Fruit fly (Drosophila melanogaster): Measurements from ENCODE around the gene Csk.

Csk gene

dm6 chr3R:11650105-11651039 lies at the start of gene Csk, which contains the start of gene Elp1 (continued):
- TF ChIP-seq CG32006 (GFP tag; optimal IDR thresholded peaks at IDR 0.05): peak; percentile 43
- peak; percentile 22 for TF ChIP-seq Sox15 (GFP tag; optimal IDR thresholded peaks at IDR 0.05)

- no peak for TF ChIP-seq CG10669 (GFP tag; optimal IDR thresholded peaks at IDR 0.05)
- no peak for TF ChIP-seq Hr39 (GFP tag; optimal IDR thresholded peaks at IDR 0.05)
- TF ChIP-seq CG32006 (GFP tag; optimal IDR thresholded peaks at IDR 0.05): no peak
- TF ChIP-seq Met (GFP tag; optimal IDR thresholded peaks at IDR 0.05): no peak
These were observed 45.7 kb upstream of the Csk start, which contains the start of gene CG14717 for dm6 chr3R:11696209-11696608. Gene CG14717, plus strand, starts transcription at chr3R:11696509.

dm6 chr3R:11694311-11695305 lies 44.1 kb upstream of the Csk start, which contains the start of gene Fer3:
Gene Fer3, minus strand, starts transcription at chr3R:11694311.
- TF ChIP-seq CG11294 (GFP tag; IDR thresholded peaks at IDR 0.05) (0 out of 2 replicates have a peak, but pooled peaks have one; percentile 5), CG10669 (GFP tag; optimal IDR thresholded peaks at IDR 0.05) (peak; percentile 75), topi (GFP tag; optimal IDR thresholded peaks at IDR 0.05) (no peak), vri (GFP tag; optimal IDR thresholded peaks at IDR 0.05) (no peak), Eip78C (GFP tag) (peak; percentile 77), fkh (GFP tag; optimal IDR thresholded peaks at IDR 0.05) (no peak), svp (GFP tag) (no peak)

- TF ChIP-seq Met (GFP tag; optimal IDR thresholded peaks at IDR 0.05) (no peak), vri (GFP tag; optimal IDR thresholded peaks at IDR 0.05) (no peak), spab (GFP tag; optimal IDR thresholded peaks at IDR 0.05) (no peak), CG3032 (tag; optimal IDR thresholded peaks at IDR 0.05) (no peak), Hr4 (GFP tag; optimal IDR thresholded peaks at IDR 0.05) (no peak), CG9139 (GFP tag; optimal IDR thresholded peaks at IDR 0.05) (no peak), Smox (GFP tag; optimal IDR thresholded peaks at IDR 0.05) (no peak), Blimp-1 (GFP tag; optimal IDR thresholded peaks at IDR 0.05) (no peak), ss (GFP tag; optimal IDR thresholded peaks at IDR 0.05) (no peak), lz (GFP tag; optimal IDR thresholded peaks at IDR 0.05) (no peak), CG11902 (GFP tag; optimal IDR thresholded peaks at IDR 0.05) (no peak), cyc (GFP tag; optimal IDR thresholded peaks at IDR 0.05) (no peak), topi (GFP tag; optimal IDR thresholded peaks at IDR 0.05) (no peak), CG1621 (tag; optimal IDR thresholded peaks at IDR 0.05) (no peak), Ets21C (GFP tag; optimal IDR thresholded peaks at IDR 0.05) (no peak), CG10669 (GFP tag; optimal IDR thresholded peaks at IDR 0.05) (no peak), esn (GFP tag; optimal IDR thresholded peaks at IDR 0.05) (no peak), Sox14 (GFP tag; optimal IDR thresholded peaks at IDR 0.05) (no peak)
These were observed 42.0 kb upstream of the Csk start for dm6 chr3R:11692504-11692903.

dm6 chr3R:11691747-11692146 lies 41.2 kb upstream of the Csk start, which contains the start of gene CG18765:
Gene CG18765, minus strand, starts transcription at chr3R:11691799.
- TF ChIP-seq CG11762 (GFP tag; optimal IDR thresholded peaks at IDR 0.05; ENCODE audit: insufficient read depth) (no peak), fkh (GFP tag; optimal IDR thresholded peaks at IDR 0.05) (peak; percentile 10)
